Worm (Caenorhabditis elegans) whole organism, L3 larva: ENCODE results near the gene C13A10.1.

Source experiments
- ceh-16 ChIP-seq: sonication (generic microtip); optimal IDR thresholded peaks from 2 replicates; lab custom pipeline; 2017; ENCODE audit warnings: missing biosample characterization, missing genetic modification characterization
- ceh-28 ChIP-seq: fragments of 150-350 bp; optimal IDR thresholded peaks from 2 replicates; lab custom pipeline; 2014; ENCODE audit warnings: missing biosample characterization, missing genetic modification reagents, missing genetic modification characterization
- ceh-82 ChIP-seq: fragments of 150-350 bp; optimal IDR thresholded peaks from 2 replicates; lab custom pipeline; 2014; ENCODE audit warnings: missing biosample characterization, missing genetic modification characterization
- ceh-9 ChIP-seq: sonication (generic microtip); optimal IDR thresholded peaks from 2 replicates; lab custom pipeline; 2018; ENCODE audit warnings: missing biosample characterization, missing genetic modification characterization
- daf-12 ChIP-seq: fragments of 150-350 bp; optimal IDR thresholded peaks from 2 replicates; lab custom pipeline; 2014; ENCODE audit warnings: missing biosample characterization, missing genetic modification reagents, missing genetic modification characterization
- egl-5 ChIP-seq: fragments of 150-350 bp; optimal IDR thresholded peaks from 2 replicates; lab custom pipeline; 2017; ENCODE audit warnings: missing biosample characterization, missing genetic modification reagents, missing genetic modification characterization, inconsistent platforms
- elt-1 ChIP-seq: fragments of 150-350 bp; optimal IDR thresholded peaks from 2 replicates; lab custom pipeline; 2014; ENCODE audit warnings: missing biosample characterization, missing genetic modification characterization
- elt-2 ChIP-seq: sonication (generic microtip); optimal IDR thresholded peaks from 2 replicates; lab custom pipeline; 2016; ENCODE audit warnings: missing genetic modification reagents, mild to moderate bottlenecking, missing genetic modification characterization, missing compliant biosample characterization
- eor-1 ChIP-seq, 2 experiments: fragments of 150-350 bp; optimal IDR thresholded peaks; 2 replicates each; lab custom pipeline; 2014 to 2018; ENCODE audit warnings: missing biosample characterization in 2 of 2, missing genetic modification characterization in 2 of 2
- fkh-2 ChIP-seq: fragments of 150-350 bp; optimal IDR thresholded peaks from 2 replicates; lab custom pipeline; 2014; ENCODE audit warnings: missing biosample characterization, missing genetic modification reagents, missing genetic modification characterization
- fos-1 ChIP-seq: fragments of 150-350 bp; optimal IDR thresholded peaks from 2 replicates; lab custom pipeline; 2014; ENCODE audit warnings: missing biosample characterization, missing genetic modification characterization
- lin-15B ChIP-seq: fragments of 150-350 bp; optimal IDR thresholded peaks from 2 replicates; lab custom pipeline; 2014; ENCODE audit warnings: missing biosample characterization, missing genetic modification characterization
- lsy-12 ChIP-seq: sonication (generic microtip); optimal IDR thresholded peaks from 2 replicates; lab custom pipeline; 2016; ENCODE audit warnings: mild to moderate bottlenecking, missing genetic modification characterization, missing compliant biosample characterization
- mdl-1 ChIP-seq: fragments of 150-350 bp; optimal IDR thresholded peaks from 2 replicates; lab custom pipeline; 2014; ENCODE audit warnings: missing biosample characterization, missing genetic modification characterization
- mml-1 ChIP-seq: fragments of 150-350 bp; sonication (generic microtip); optimal IDR thresholded peaks from 3 replicates; lab custom pipeline; 2014; ENCODE audit warnings: missing biosample characterization, missing genetic modification characterization
- nfya-1 ChIP-seq: sonication (generic microtip); optimal IDR thresholded peaks from 2 replicates; lab custom pipeline; 2017; ENCODE audit warnings: missing genetic modification characterization, mild to moderate bottlenecking, missing compliant biosample characterization, antibody characterized with exemption, moderate library complexity; ENCODE audit not compliant: insufficient read depth
- nhr-23 ChIP-seq: fragments of 150-350 bp; optimal IDR thresholded peaks from 2 replicates; lab custom pipeline; 2014; ENCODE audit warnings: missing biosample characterization, missing genetic modification reagents, missing genetic modification characterization
- nhr-237 ChIP-seq: fragments of 150-350 bp; optimal IDR thresholded peaks from 2 replicates; lab custom pipeline; 2014; ENCODE audit warnings: missing biosample characterization, missing genetic modification characterization
- nhr-28 ChIP-seq: fragments of 150-350 bp; optimal IDR thresholded peaks from 2 replicates; lab custom pipeline; 2014; ENCODE audit warnings: missing biosample characterization, missing genetic modification characterization
- nhr-43 ChIP-seq: sonication (generic microtip); optimal IDR thresholded peaks from 2 replicates; lab custom pipeline; 2016; ENCODE audit warnings: mild to moderate bottlenecking, missing genetic modification characterization, missing compliant biosample characterization; ENCODE audit not compliant: poor library complexity, severe bottlenecking
- nhr-67 ChIP-seq: fragments of 150-350 bp; optimal IDR thresholded peaks from 2 replicates; lab custom pipeline; 2014; ENCODE audit warnings: missing biosample characterization, missing genetic modification characterization
- nhr-77 ChIP-seq: fragments of 150-350 bp; optimal IDR thresholded peaks from 2 replicates; lab custom pipeline; 2014; ENCODE audit warnings: missing biosample characterization, missing genetic modification characterization
- pha-4 ChIP-seq: fragments of 150-350 bp; optimal IDR thresholded peaks from 2 replicates; lab custom pipeline; 2014; ENCODE audit warnings: missing biosample characterization, missing genetic modification reagents, missing genetic modification characterization
- sea-2 ChIP-seq: fragments of 150-350 bp; sonication (generic microtip); optimal IDR thresholded peaks from 4 replicates; lab custom pipeline; 2014; ENCODE audit warnings: missing biosample characterization, missing genetic modification reagents, missing genetic modification characterization
- skn-1 ChIP-seq: fragments of 150-350 bp; optimal IDR thresholded peaks from 2 replicates; lab custom pipeline; 2014; ENCODE audit warnings: missing biosample characterization, missing genetic modification characterization
- unc-62 ChIP-seq: fragments of 150-350 bp; sonication (generic microtip); optimal IDR thresholded peaks from 4 replicates; lab custom pipeline; 2014; ENCODE audit warnings: missing biosample characterization, missing genetic modification reagents, missing genetic modification characterization
- ztf-4 ChIP-seq: fragments of 150-350 bp; optimal IDR thresholded peaks from 2 replicates; lab custom pipeline; 2014; ENCODE audit warnings: missing biosample characterization, missing genetic modification characterization

Gene C13A10.1

DNA sequence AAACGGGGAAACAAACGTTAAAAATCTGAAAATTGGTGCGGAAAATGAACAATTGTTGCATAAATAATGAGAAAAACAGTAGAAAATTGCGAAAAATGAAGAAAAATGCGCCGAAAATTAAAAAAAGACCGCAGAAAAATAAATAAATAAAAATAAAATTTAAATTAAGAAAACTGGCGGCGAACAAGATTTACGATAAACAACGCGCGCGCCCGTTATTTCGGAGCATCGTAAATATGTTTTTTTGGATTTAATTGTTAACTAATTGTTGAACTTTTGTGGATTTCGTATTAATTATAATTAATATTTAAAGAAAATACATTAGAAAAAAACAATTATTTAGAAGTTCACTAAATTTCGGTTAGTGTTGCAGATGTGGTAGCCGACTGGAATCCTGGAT, 21.3 kb upstream of the C13A10.1 start:
- TF ChIP-seq elt-1 (tag; lab: Kevin White, UChicago) (no peak), lsy-12 (tag; lab: Kevin White, UChicago) (no peak), ceh-16 (tag; lab: Kevin White, UChicago) (no peak), nhr-28 (no peak), ceh-9 (tag; lab: Kevin White, UChicago) (no peak), lin-15B (tag; lab: Kevin White, UChicago) (no peak)
- TF ChIP-seq, all 47 proteins: peak for 0

DNA sequence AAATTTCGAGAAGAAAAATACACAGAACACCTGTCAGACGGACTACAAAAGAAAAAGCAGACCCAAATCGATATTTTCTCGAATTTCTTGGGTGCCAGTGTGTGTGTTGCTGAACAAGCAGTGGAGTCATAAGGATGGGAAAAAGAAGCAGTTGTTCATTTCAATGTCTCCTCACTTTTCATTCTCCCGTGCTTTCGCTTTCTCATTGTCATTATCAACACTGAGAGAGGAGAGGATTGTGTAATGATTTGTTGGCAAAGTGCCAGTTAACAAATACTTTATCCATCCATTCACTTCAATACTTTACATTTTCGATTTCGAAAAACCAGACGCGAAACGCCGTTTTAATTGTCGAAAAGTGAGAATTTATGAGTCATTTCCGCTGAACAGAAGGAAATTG, 20.2 kb upstream of the C13A10.1 start:
- no peak for TF ChIP-seq ceh-28 (tag; lab: Kevin White, UChicago)
- TF ChIP-seq egl-5 (tag; lab: Kevin White, UChicago) = peak; percentile 55
- peak; percentile 30 for TF ChIP-seq nfya-1

DNA sequence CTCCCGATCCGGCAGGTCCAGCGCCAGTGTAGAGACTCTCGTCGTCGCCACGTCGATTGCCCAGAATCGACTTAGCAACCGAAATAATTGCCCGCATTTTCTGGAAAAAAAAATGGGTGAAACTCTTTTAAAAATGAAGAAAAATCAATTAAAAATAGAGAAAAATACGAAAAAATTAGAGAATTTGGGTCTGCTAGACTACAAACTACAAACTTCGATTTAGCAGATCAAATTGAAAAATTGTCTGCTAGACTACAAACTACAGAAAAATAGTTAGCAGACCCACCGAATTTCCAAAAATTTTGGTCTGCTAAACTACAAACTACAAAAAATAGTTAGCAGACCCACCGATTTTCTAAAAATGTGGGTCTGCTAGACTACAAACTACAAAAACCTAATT, 19.4 kb upstream of the C13A10.1 start, which contains the start of gene rog-1:
Gene rog-1 (minus strand): TSS at position 101 of the 400 bp plus-strand sequence.
- no peak for TF ChIP-seq nhr-77 (tag; lab: Kevin White, UChicago)
- TF ChIP-seq mml-1 = no peak
- TF ChIP-seq nhr-23 (tag; lab: Kevin White, UChicago) = no peak
- no peak for TF ChIP-seq sea-2
- TF ChIP-seq ztf-4 (tag; lab: Kevin White, UChicago) = no peak
- TF ChIP-seq nfya-1 = no peak
- no peak for TF ChIP-seq ceh-28 (tag; lab: Kevin White, UChicago)
- no peak for TF ChIP-seq ceh-82 (tag; lab: Kevin White, UChicago)
- no peak for TF ChIP-seq daf-12 (tag; lab: Kevin White, UChicago)
- TF ChIP-seq skn-1 (tag; lab: Kevin White, UChicago) = no peak
- no peak for TF ChIP-seq mdl-1
- TF ChIP-seq elt-2 (tag; lab: Kevin White, UChicago) = no peak
- no peak for TF ChIP-seq fkh-2 (tag; lab: Kevin White, UChicago)

DNA sequence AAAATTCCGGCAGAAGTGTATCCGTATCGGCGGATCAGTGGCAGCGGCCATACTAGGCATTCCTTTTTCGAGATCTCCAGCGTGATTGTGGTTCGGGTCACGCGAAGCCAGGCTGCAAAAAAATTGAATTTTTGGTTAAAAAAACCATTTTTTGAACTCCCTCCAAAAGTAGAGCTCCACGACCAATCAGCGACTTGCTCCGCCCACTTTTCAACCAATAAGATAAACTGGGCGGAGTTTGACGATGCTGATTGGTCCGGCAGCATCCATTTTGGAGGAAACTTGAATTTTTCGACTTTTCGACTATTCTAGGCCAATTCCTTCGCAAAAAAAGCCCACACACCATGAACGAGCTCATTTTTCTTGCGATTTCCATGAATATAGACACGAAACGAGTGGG, 19.0 kb upstream of the C13A10.1 start:
- TF ChIP-seq nfya-1 (peak; percentile 78), unc-62 (GFP tag; lab: Kevin White, UChicago) (no peak), fkh-2 (tag; lab: Kevin White, UChicago) (no peak)

DNA sequence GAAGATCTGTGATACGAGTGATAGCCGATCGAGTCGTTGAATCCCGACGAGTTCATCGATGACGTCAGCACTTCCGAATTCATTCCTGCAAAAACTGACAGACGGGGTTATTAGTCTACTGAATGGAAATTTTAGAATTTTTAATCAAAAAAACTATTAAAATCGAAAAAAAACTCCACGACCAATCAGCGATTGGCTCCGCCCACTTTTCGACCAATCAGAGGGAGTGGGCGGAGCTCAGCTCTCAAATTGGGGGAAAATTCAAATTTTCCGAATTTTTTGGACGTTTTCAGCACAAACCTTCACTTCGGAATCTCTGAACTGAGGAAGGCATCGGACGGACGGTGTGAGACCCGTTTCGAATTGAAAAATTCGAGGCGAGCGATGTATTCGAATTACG, 17.5 kb upstream of the C13A10.1 start:
- TF ChIP-seq pha-4 (no peak), nfya-1 (peak; percentile 83), fos-1 (tag; lab: Kevin White, UChicago) (no peak)
- TF ChIP-seq, all 47 proteins: peak for 1

DNA sequence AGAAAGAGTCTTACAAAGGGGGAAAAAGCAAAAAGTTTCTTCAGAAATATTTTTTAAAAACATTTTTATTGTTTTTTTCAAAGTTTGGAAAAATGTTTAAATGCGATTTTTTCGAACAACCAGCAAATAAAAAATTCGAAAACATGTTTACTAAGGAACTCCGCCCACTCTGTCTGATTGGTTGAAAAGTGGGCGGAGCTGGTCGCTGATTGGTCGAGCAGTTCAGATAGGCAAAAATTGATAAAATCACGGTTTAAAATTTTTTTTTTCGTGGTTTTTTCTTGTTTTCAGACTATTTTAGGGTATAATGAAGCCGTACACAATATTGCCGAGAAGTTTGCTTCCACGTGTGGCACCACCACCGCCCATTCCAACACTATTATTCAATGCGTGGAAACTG, 16.7 kb upstream of the C13A10.1 start:
- TF ChIP-seq eor-1 (tag; optimal IDR thresholded peaks at IDR 0.05; lab: Kevin White, UChicago) (no peak), nhr-43 (no peak), nfya-1 (peak; percentile 51), ceh-9 (tag; lab: Kevin White, UChicago) (no peak), ceh-16 (tag; lab: Kevin White, UChicago) (no peak), nhr-237 (tag; lab: Kevin White, UChicago) (no peak)

DNA sequence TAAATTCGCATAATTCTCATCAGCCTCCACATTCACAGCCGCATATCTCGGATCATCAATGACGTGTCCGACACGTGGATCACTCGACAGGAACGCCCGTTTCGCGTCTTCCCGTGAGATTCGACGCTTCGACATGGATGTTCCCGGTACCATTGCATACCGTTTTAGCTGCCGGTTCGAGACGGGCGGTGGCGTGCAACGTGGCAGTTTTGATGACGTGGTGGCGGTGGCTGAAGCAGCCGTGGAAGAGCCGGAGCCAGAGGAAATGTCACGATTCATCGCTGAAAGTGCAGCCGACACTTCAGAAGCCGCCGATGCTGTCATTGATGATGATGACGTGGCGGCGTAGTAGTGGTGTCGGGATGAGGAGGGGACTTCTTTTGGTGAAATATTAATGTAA, 16.1 kb upstream of the C13A10.1 start:
- TF ChIP-seq nhr-237 (tag; lab: Kevin White, UChicago) = no peak
- TF ChIP-seq lsy-12 (tag; lab: Kevin White, UChicago) = peak; percentile 22
- TF ChIP-seq, all 47 proteins: peak for 1

DNA sequence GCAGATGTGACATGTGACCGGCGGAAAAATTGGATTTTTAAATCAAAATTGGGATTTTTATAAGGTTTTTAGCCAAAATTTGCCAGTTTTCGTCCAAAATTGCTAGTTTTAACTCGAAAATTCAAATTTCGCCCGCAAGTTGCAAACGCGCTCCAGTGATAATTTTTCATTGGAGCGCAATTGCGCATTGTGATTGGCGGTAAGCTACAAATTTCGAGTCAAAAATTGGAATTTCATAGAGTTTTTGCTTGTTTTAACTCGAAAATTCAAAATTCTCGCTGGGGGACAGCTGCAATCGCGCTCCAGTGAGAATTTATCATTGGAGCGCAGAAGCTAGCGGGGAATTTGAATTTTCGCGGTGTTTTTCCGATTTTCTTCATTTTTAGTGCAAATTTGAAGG, 13.9 kb upstream of the C13A10.1 start:
- TF ChIP-seq nhr-67 (tag; lab: Kevin White, UChicago) (no peak), nhr-23 (tag; lab: Kevin White, UChicago) (no peak), fkh-2 (tag; lab: Kevin White, UChicago) (no peak), ceh-16 (tag; lab: Kevin White, UChicago) (no peak)
